Worm (Caenorhabditis elegans): ENCODE data around the gene mig-23.

DNA sequence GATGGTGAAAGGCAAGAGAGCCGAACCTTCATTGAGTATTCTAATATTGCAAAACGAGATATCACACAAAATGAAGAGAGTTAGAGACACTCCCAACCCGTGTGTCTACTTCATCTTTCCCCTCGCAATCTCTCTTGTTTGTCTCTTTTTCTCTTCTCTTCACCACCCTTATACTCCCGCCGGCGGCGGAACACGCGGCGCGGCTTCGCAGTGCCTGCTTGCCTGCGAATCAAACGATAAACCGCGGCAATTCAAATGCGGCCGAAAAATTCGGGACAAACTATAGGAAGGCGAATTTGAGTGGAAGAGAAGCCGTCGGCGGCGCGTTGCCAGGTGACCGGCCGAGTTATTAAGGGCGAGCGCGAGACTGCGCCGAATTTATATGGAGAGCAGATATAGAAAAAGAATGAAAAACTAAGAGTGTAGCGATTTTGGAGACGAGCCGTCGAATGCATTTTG, 35.9 kb upstream of the mig-23 start, which contains the start of gene klp-13:
- TF ChIP-seq sptf-1 (tag; optimal IDR thresholded peaks at IDR 0.05) (peak; percentile 75), lin-13 (tag; optimal IDR thresholded peaks at IDR 0.05) (peak; percentile 51), cnd-1 (tag; optimal IDR thresholded peaks at IDR 0.05) (no peak), nhr-12 (tag; optimal IDR thresholded peaks at IDR 0.05) (peak; percentile 11), mep-1 (tag; optimal IDR thresholded peaks at IDR 0.05) (peak; percentile 85), snpc-4 (tag; optimal IDR thresholded peaks at IDR 0.05) (no peak), unc-62 (GFP tag; optimal IDR thresholded peaks at IDR 0.05) (peak; percentile 55), nhr-28 (tag; optimal IDR thresholded peaks at IDR 0.05) (no peak), flh-1 (GFP tag; optimal IDR thresholded peaks at IDR 0.05) (no peak), lsy-2 (tag; optimal IDR thresholded peaks at IDR 0.05) (peak; percentile 51), ceh-43 (GFP tag; optimal IDR thresholded peaks at IDR 0.05) (no peak)
